Worm (Caenorhabditis elegans) whole organism, young adult: ENCODE results near the gene daf-42.

Experiments
- atf-7 ChIP-seq: sonication (generic microtip); optimal IDR thresholded peaks from 2 replicates; lab custom pipeline; 2017; ENCODE audit warnings: mild to moderate bottlenecking, missing genetic modification characterization, missing compliant biosample characterization
- ccch-3 ChIP-seq: fragments of 200-800 bp; sonication (Bioruptor generic); optimal IDR thresholded peaks from 2 replicates; lab custom pipeline; 2018; ENCODE audit warnings: mild to moderate bottlenecking, missing genetic modification characterization, missing compliant biosample characterization
- egl-18 ChIP-seq: fragments of 200-800 bp; sonication (Bioruptor generic); IDR thresholded peaks from 2 replicates; pipeline ENCODE4 v1.3.6; 2022; ENCODE audit warnings: missing genetic modification reagents, missing genetic modification characterization, missing compliant biosample characterization
- nhr-80 ChIP-seq: sonication (generic microtip); optimal IDR thresholded peaks from 2 replicates; lab custom pipeline; 2016; ENCODE audit warnings: missing genetic modification characterization, missing compliant biosample characterization
- sea-2 ChIP-seq: fragments of 200-800 bp; sonication (Bioruptor generic); IDR thresholded peaks from 2 replicates; pipeline ENCODE4 v1.3.6; 2022; ENCODE audit warnings: missing genetic modification characterization, missing compliant biosample characterization
- snpc-3.4 ChIP-seq: sonication (generic microtip); optimal IDR thresholded peaks from 2 replicates; lab custom pipeline; 2017; ENCODE audit warnings: missing genetic modification characterization, mild to moderate bottlenecking, missing compliant biosample characterization, antibody characterized with exemption, moderate library complexity, missing genotype, missing genetic modification reagents
- unc-130 ChIP-seq: sonication (generic microtip); optimal IDR thresholded peaks from 2 replicates; lab custom pipeline; 2016; ENCODE audit warnings: missing genetic modification reagents, missing genetic modification characterization, missing compliant biosample characterization

DNA sequence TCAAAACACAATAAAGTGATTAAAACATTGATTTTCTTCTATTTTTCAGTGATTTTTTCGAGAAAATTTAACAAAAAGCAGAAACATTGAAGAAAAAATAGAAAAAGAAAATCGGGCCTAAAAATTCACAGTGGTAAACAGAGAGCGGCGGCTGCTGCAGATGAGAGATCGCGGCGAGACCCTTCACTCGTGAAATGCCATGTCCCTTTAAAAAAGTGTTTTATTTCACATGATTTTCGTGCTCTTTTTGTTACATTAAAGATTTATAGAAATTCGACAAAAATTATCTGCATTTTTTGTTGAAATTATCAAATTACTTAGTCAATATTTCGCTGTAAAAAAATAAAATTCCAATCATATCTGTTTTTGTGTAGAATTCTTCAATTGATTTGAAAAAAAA is 32.7 kb downstream of the daf-42 start:
- TF ChIP-seq egl-18 (GFP tag; lab: Robert Waterston, UW) (no peak), snpc-3.4 (tag; lab: Kevin White, UChicago) (no peak), ccch-3 (GFP tag; lab: Kevin White, UChicago) (no peak), sea-2 (GFP tag; lab: Robert Waterston, UW) (no peak), atf-7 (no peak), unc-130 (GFP tag; lab: Kevin White, UChicago) (no peak), nhr-80 (tag; lab: Kevin White, UChicago) (peak; percentile 35)
